Fruit fly (Drosophila melanogaster) Kc167 (cell line): Measurements from ENCODE around the gene Ppm1.

Source experiments
- Myc ChIP-seq: fragments of >200 bp; optimal IDR thresholded peaks from 2 replicates; lab custom pipeline; 2017; ENCODE audit warnings: missing external identifiers
- insv ChIP-seq: fragments of >200 bp; optimal IDR thresholded peaks from 3 replicates; lab custom pipeline; 2018; ENCODE audit warnings: missing external identifiers

DNA sequence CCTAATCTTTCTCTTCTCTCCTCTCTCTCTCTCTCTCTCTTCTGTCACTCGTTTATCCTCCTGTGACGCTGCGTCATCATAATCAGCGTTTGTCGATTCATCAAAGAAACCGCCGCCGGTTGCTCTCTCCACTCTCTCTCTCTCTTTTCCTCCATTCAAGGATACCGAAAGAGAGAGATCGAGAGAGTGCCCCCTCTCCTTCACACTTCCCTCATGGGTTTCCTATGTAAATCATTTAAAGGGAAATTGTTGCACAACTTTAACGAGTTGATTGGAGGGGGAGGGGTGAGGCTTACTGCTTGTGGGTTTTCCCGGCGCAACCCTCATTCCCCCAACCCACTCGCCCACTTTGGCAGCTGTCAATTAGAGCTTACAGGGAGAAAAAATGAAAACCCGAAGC lies 36.9 kb upstream of the Ppm1 start:
- TF ChIP-seq insv (lab: Kevin White, UChicago) (no peak), Myc (lab: Kevin White, UChicago) (no peak)
